Fruit fly (Drosophila melanogaster) Kc167 (cell line): ENCODE data around the gene Cdc27.

Experiments used
- h ChIP-seq: fragments of >200 bp; optimal IDR thresholded peaks from 3 replicates; lab custom pipeline; 2018; ENCODE audit warnings: missing external identifiers
- insv ChIP-seq: fragments of >200 bp; optimal IDR thresholded peaks from 3 replicates; lab custom pipeline; 2018; ENCODE audit warnings: missing external identifiers
- psq ChIP-seq: fragments of >200 bp; optimal IDR thresholded peaks from 2 replicates; lab custom pipeline; 2017; ENCODE audit warnings: missing external identifiers

DNA sequence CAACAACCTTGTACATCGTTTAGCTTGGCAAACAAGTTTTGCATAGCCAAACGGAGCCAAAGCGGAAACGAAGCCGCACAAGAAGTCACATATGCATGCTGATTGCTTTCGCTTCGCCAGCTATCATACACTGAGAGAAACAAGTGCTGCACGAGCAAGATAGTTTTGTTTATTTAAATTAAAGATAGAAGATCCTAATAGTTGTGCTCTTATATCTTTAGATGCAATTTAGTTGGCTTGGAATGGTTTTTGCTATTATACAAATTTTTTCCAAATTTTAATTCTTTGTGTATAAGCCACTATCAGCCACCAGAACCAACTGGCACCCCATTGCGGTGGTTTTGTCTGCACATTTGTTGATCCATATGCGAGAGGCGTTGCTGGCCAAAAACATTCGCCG lies 34.4 kb upstream of the Cdc27 start:
- TF ChIP-seq psq (no peak), h (lab: Kevin White, UChicago) (no peak), insv (no peak)
